Fruit fly (Drosophila melanogaster) whole organism, pupa: ENCODE results near the gene CG14840.

Experiments used
- CG14655 ChIP-seq: fragments of 200-800 bp; sonication (Bioruptor generic); optimal IDR thresholded peaks from 3 replicates; lab custom pipeline; 2017; ENCODE audit warnings: mild to moderate bottlenecking, missing biosample characterization, missing genetic modification reagents, missing genetic modification characterization
- CG8301 ChIP-seq: fragments of 200-800 bp; sonication (Bioruptor generic); optimal IDR thresholded peaks from 2 replicates; lab custom pipeline; 2018; ENCODE audit warnings: missing biosample characterization, mild to moderate bottlenecking, missing genetic modification characterization
- D1 ChIP-seq: fragments of 200-800 bp; sonication (Bioruptor generic); optimal IDR thresholded peaks from 2 replicates; lab custom pipeline; 2018; ENCODE audit warnings: missing biosample characterization, mild to moderate bottlenecking, missing genetic modification characterization, moderate library complexity
- EcR ChIP-seq: fragments of 200-800 bp; sonication (Bioruptor generic); optimal IDR thresholded peaks from 3 replicates; lab custom pipeline; 2019; ENCODE audit warnings: missing biosample characterization, missing genetic modification characterization, mild to moderate bottlenecking, moderate library complexity, missing genetic modification reagents
- Snoo ChIP-seq: fragments of 200-800 bp; sonication (Bioruptor generic); optimal IDR thresholded peaks from 3 replicates; lab custom pipeline; 2017; ENCODE audit warnings: missing biosample characterization, mild to moderate bottlenecking, missing genetic modification characterization, inconsistent platforms

DNA sequence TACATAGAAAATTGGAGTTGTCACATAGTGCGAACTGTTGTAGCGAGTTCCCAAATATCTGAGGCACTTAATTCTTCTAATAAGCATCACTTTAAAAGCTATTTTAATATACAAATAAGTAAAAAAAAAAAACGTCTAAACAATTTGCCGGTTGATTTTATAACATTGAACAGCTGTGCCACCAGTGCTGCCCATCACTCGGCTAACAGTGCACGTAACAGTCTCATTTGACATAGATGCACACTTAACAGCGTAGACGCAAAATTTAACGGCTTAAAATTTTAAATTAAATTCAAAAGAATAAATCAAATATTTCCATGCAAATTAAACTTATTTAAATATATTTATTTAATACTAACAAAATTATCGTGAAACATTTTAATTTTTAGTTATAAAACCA, 1.2 kb downstream of the CG14840 start, which contains the start of gene MetRS-m:
- TF ChIP-seq Snoo (tag; lab: Kevin White, UChicago) (no peak), CG8301 (tag; lab: Kevin White, UChicago) (no peak), EcR (no peak), CG14655 (GFP tag; lab: Kevin White, UChicago) (no peak), D1 (no peak)
